Worm (Caenorhabditis elegans) whole organism, late embryonic: ENCODE results near the gene nas-28.
A peak's percentile ranks its signal among the peaks of the same experiment; 100 is the strongest.

Source experiments
- C08G9.2 ChIP-seq: sonication (generic microtip); optimal IDR thresholded peaks from 2 replicates; lab custom pipeline; 2016; ENCODE audit warnings: mild to moderate bottlenecking, missing genetic modification characterization, moderate library complexity, missing compliant biosample characterization
- C38D4.7 ChIP-seq: fragments of 200-800 bp; sonication (Bioruptor generic); optimal IDR thresholded peaks from 2 replicates; lab custom pipeline; 2018; ENCODE audit warnings: mild to moderate bottlenecking, missing genetic modification characterization, moderate library complexity, missing compliant biosample characterization
- F13H6.1 ChIP-seq: sonication (generic microtip); optimal IDR thresholded peaks from 2 replicates; lab custom pipeline; 2016; ENCODE audit warnings: missing genetic modification characterization, missing compliant biosample characterization
- K02D7.2 ChIP-seq: sonication (generic microtip); optimal IDR thresholded peaks from 2 replicates; lab custom pipeline; 2017; ENCODE audit warnings: mild to moderate bottlenecking, missing genetic modification characterization, missing compliant biosample characterization
- T23F11.4 ChIP-seq: fragments of 200-800 bp; sonication (Bioruptor generic); optimal IDR thresholded peaks from 2 replicates; lab custom pipeline; 2018; ENCODE audit warnings: mild to moderate bottlenecking, missing genetic modification characterization, missing compliant biosample characterization
- Y22D7AL.16 ChIP-seq: sonication (generic microtip); optimal IDR thresholded peaks from 2 replicates; lab custom pipeline; 2016; ENCODE audit warnings: missing genetic modification characterization, missing compliant biosample characterization
- ama-1 ChIP-seq: fragments of 150-350 bp; optimal IDR thresholded peaks from 2 replicates; lab custom pipeline; 2014
- ceh-14 ChIP-seq: sonication (generic microtip); optimal IDR thresholded peaks from 2 replicates; lab custom pipeline; 2016; ENCODE audit warnings: missing genotype, missing genetic modification characterization, missing compliant biosample characterization
- ceh-18 ChIP-seq: sonication (generic microtip); optimal IDR thresholded peaks from 2 replicates; lab custom pipeline; 2016; ENCODE audit warnings: missing genetic modification characterization, missing compliant biosample characterization
- ceh-19 ChIP-seq: fragments of 200-800 bp; sonication (Bioruptor generic); optimal IDR thresholded peaks from 2 replicates; lab custom pipeline; 2018; ENCODE audit warnings: mild to moderate bottlenecking, missing genetic modification characterization, missing compliant biosample characterization
- ceh-2 ChIP-seq: sonication (generic microtip); optimal IDR thresholded peaks from 2 replicates; lab custom pipeline; 2016; ENCODE audit warnings: missing genotype, missing genetic modification characterization, missing compliant biosample characterization
- ceh-24 ChIP-seq: sonication (generic microtip); optimal IDR thresholded peaks from 2 replicates; lab custom pipeline; 2016; ENCODE audit warnings: mild to moderate bottlenecking, missing genetic modification characterization, missing compliant biosample characterization
- ceh-30 ChIP-seq: fragments of 150-350 bp; optimal IDR thresholded peaks from 2 replicates; lab custom pipeline; 2014; ENCODE audit warnings: missing biosample characterization, missing genetic modification characterization
- ceh-31 ChIP-seq: sonication (generic microtip); optimal IDR thresholded peaks from 2 replicates; lab custom pipeline; 2016; ENCODE audit warnings: missing genetic modification characterization, missing compliant biosample characterization
- ceh-34 ChIP-seq: sonication (generic microtip); optimal IDR thresholded peaks from 2 replicates; lab custom pipeline; 2016; ENCODE audit warnings: mild to moderate bottlenecking, missing genetic modification characterization, missing compliant biosample characterization
- ceh-45 ChIP-seq: fragments of 200-800 bp; sonication (Bioruptor generic); IDR thresholded peaks from 2 replicates; pipeline ENCODE4 v1.3.6; 2022; ENCODE audit warnings: missing genetic modification reagents, missing genetic modification characterization, missing compliant biosample characterization
- ceh-48 ChIP-seq: sonication (generic microtip); optimal IDR thresholded peaks from 2 replicates; lab custom pipeline; 2016; ENCODE audit warnings: missing genetic modification characterization, inconsistent platforms, missing compliant biosample characterization
- ceh-6 ChIP-seq: fragments of 200-800 bp; sonication (Bioruptor generic); optimal IDR thresholded peaks from 2 replicates; lab custom pipeline; 2018; ENCODE audit warnings: mild to moderate bottlenecking, missing genetic modification characterization, missing compliant biosample characterization
- che-1 ChIP-seq: sonication (generic microtip); optimal IDR thresholded peaks from 2 replicates; lab custom pipeline; 2016; ENCODE audit warnings: mild to moderate bottlenecking, missing genetic modification characterization, missing compliant biosample characterization
- dve-1 ChIP-seq: sonication (generic microtip); optimal IDR thresholded peaks from 2 replicates; lab custom pipeline; 2017; ENCODE audit warnings: antibody characterized with exemption, mild to moderate bottlenecking, missing genetic modification characterization, missing compliant biosample characterization
- elt-2 ChIP-seq: sonication (generic microtip); optimal IDR thresholded peaks from 2 replicates; lab custom pipeline; 2016; ENCODE audit warnings: missing genetic modification reagents, missing genetic modification characterization, missing compliant biosample characterization
- elt-4 ChIP-seq: sonication (generic microtip); optimal IDR thresholded peaks from 2 replicates; lab custom pipeline; 2016; ENCODE audit warnings: missing genetic modification characterization, missing compliant biosample characterization
- fax-1 ChIP-seq: sonication (generic microtip); optimal IDR thresholded peaks from 2 replicates; lab custom pipeline; 2016; ENCODE audit warnings: missing genotype, missing genetic modification characterization, missing compliant biosample characterization
- fkh-6 ChIP-seq: sonication (generic microtip); optimal IDR thresholded peaks from 2 replicates; lab custom pipeline; 2016; ENCODE audit warnings: missing genetic modification characterization, missing compliant biosample characterization
- gmeb-2 ChIP-seq: sonication (generic microtip); optimal IDR thresholded peaks from 2 replicates; lab custom pipeline; 2016; ENCODE audit warnings: missing genetic modification characterization, inconsistent platforms, missing compliant biosample characterization
- hlh-13 ChIP-seq: fragments of 200-800 bp; sonication (Bioruptor generic); optimal IDR thresholded peaks from 2 replicates; lab custom pipeline; 2018; ENCODE audit warnings: mild to moderate bottlenecking, missing genetic modification characterization, missing compliant biosample characterization
- hlh-30 ChIP-seq: sonication (generic microtip); optimal IDR thresholded peaks from 2 replicates; lab custom pipeline; 2017; ENCODE audit warnings: antibody characterized with exemption, missing genetic modification characterization, missing compliant biosample characterization; ENCODE audit not compliant: insufficient read depth
- hlh-6 ChIP-seq: sonication (generic microtip); optimal IDR thresholded peaks from 2 replicates; lab custom pipeline; 2016; ENCODE audit warnings: missing genotype, missing genetic modification characterization, missing compliant biosample characterization
- hlh-8 ChIP-seq: sonication (generic microtip); optimal IDR thresholded peaks from 2 replicates; lab custom pipeline; 2016; ENCODE audit warnings: missing genotype, missing genetic modification characterization, missing compliant biosample characterization
- lim-6 ChIP-seq: sonication (generic microtip); optimal IDR thresholded peaks from 2 replicates; lab custom pipeline; 2016; ENCODE audit warnings: missing genetic modification characterization, missing compliant biosample characterization
- lin-11 ChIP-seq: fragments of 200-800 bp; sonication (Bioruptor generic); optimal IDR thresholded peaks from 2 replicates; lab custom pipeline; 2018; ENCODE audit warnings: mild to moderate bottlenecking, missing genetic modification characterization, missing compliant biosample characterization
- nfya-1 ChIP-seq: sonication (generic microtip); optimal IDR thresholded peaks from 2 replicates; lab custom pipeline; 2017; ENCODE audit warnings: missing genetic modification characterization, mild to moderate bottlenecking, missing compliant biosample characterization, antibody characterized with exemption, moderate library complexity
- nhr-11 ChIP-seq: fragments of 150-350 bp; optimal IDR thresholded peaks from 2 replicates; lab custom pipeline; 2014; ENCODE audit warnings: missing biosample characterization, missing genetic modification characterization
- nhr-232 ChIP-seq: sonication (generic microtip); optimal IDR thresholded peaks from 2 replicates; lab custom pipeline; 2016; ENCODE audit warnings: missing genetic modification characterization, missing compliant biosample characterization
- pag-3 ChIP-seq: sonication (generic microtip); optimal IDR thresholded peaks from 2 replicates; lab custom pipeline; 2016; ENCODE audit warnings: missing compliant biosample characterization, missing genetic modification characterization, borderline replicate concordance
- pat-9 ChIP-seq: fragments of 200-800 bp; sonication (Bioruptor generic); optimal IDR thresholded peaks from 2 replicates; lab custom pipeline; 2018; ENCODE audit warnings: mild to moderate bottlenecking, missing genetic modification characterization, moderate library complexity, missing compliant biosample characterization
- pros-1 ChIP-seq: fragments of 150-350 bp; optimal IDR thresholded peaks from 2 replicates; lab custom pipeline; 2014; ENCODE audit warnings: missing biosample characterization, missing genetic modification reagents, missing genetic modification characterization
- ref-2 ChIP-seq: sonication (generic microtip); optimal IDR thresholded peaks from 2 replicates; lab custom pipeline; 2016; ENCODE audit warnings: missing genetic modification characterization, missing compliant biosample characterization
- rnt-1 ChIP-seq: sonication (generic microtip); optimal IDR thresholded peaks from 2 replicates; lab custom pipeline; 2016; ENCODE audit warnings: missing genetic modification characterization, missing compliant biosample characterization
- sdc-2 ChIP-seq: sonication (generic microtip); optimal IDR thresholded peaks from 2 replicates; lab custom pipeline; 2016; ENCODE audit warnings: missing genotype, missing genetic modification characterization, missing compliant biosample characterization
- sox-2 ChIP-seq: fragments of 200-800 bp; sonication (Bioruptor generic); IDR thresholded peaks from 2 replicates; pipeline ENCODE4 v1.3.6; 2022; ENCODE audit warnings: missing genetic modification reagents, missing genetic modification characterization, missing compliant biosample characterization
- sox-4 ChIP-seq: sonication (generic microtip); optimal IDR thresholded peaks from 2 replicates; lab custom pipeline; 2017; ENCODE audit warnings: mild to moderate bottlenecking, missing genetic modification characterization, inconsistent platforms, missing compliant biosample characterization
- tbx-2 ChIP-seq: sonication (generic microtip); optimal IDR thresholded peaks from 2 replicates; lab custom pipeline; 2016; ENCODE audit warnings: missing genetic modification characterization, missing compliant biosample characterization
- ttx-3 ChIP-seq: sonication (generic microtip); optimal IDR thresholded peaks from 2 replicates; lab custom pipeline; 2016; ENCODE audit warnings: missing genetic modification reagents, missing genetic modification characterization, missing compliant biosample characterization
- unc-3 ChIP-seq, 2 experiments: fragments of 200-800 bp in 1 of 2; sonication (Bioruptor generic) in 1 of 2; sonication (generic microtip) in 1 of 2; conservative IDR thresholded peaks in 1 of 2; optimal IDR thresholded peaks in 1 of 2; 2 replicates each; pipeline versions ENCODE4 v1.3.6 to Lab custom; 2016 to 2022; ENCODE audit warnings: missing compliant biosample characterization in 2 of 2, missing genetic modification characterization in 2 of 2, missing genetic modification reagents in 1 of 2
- unc-42 ChIP-seq: sonication (generic microtip); optimal IDR thresholded peaks from 2 replicates; lab custom pipeline; 2016; ENCODE audit warnings: missing genotype, missing genetic modification characterization, missing compliant biosample characterization
- unc-55 ChIP-seq: sonication (generic microtip); optimal IDR thresholded peaks from 2 replicates; lab custom pipeline; 2017; ENCODE audit warnings: missing biosample characterization, missing genetic modification reagents, missing genetic modification characterization
- unc-86 ChIP-seq: sonication (generic microtip); optimal IDR thresholded peaks from 2 replicates; lab custom pipeline; 2016; ENCODE audit warnings: missing genetic modification characterization, missing compliant biosample characterization
- zip-5 ChIP-seq: sonication (generic microtip); optimal IDR thresholded peaks from 2 replicates; lab custom pipeline; 2016; ENCODE audit warnings: missing genetic modification characterization, missing compliant biosample characterization
- ztf-16 ChIP-seq: sonication (generic microtip); optimal IDR thresholded peaks from 2 replicates; lab custom pipeline; 2017; ENCODE audit warnings: missing genetic modification characterization, missing compliant biosample characterization

The nas-28 gene

DNA sequence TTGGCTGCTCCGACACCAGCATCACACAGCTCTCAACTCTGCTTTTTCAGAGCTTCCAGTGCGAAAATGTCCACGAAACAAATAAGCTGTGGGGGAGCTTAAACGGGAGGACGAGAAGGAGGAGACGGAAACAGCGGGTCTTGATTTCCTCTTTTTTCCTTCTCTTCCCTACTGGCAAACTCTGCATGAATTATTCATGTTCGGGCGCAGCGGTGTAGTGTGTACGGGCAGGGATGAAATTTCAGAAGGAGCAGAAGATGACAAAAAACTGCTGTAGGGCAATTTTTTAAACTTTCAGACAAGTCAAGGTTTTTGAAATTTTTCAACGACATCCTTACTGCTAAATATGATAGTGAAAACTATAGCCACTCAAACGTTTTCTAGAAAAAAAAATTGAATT lies 43.7 kb downstream of the nas-28 start:
- no peak for TF ChIP-seq ceh-34
- TF ChIP-seq dve-1 (tag; lab: Kevin White, UChicago) = no peak
- no peak for TF ChIP-seq ceh-14
- peak; percentile 17 for TF ChIP-seq unc-86 (tag; lab: Kevin White, UChicago)
- TF ChIP-seq elt-2 (tag; lab: Kevin White, UChicago) = no peak
- no peak for TF ChIP-seq lin-11
- TF ChIP-seq nhr-11 (tag; lab: Kevin White, UChicago) = no peak

DNA sequence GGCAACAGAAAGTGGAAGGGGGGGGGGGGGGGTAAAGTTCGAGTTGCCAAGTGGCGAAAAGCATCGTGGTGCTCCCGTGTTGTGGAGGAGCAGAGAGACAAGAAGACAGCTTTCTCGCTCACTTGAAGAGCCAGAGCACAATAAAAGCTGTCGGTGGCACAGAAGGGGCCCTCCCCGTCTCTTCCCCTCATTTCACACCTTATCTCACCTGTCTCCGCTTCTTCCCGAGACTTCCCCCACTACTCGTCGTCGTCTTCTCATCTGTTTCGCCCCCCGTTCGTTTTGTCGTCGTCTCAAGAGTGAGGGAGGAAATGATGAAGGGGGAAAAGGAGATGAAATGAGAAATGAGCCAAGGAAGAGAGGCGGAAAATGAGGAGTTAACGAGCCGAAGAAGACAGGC lies 44.6 kb downstream of the nas-28 start:
- TF ChIP-seq Y22D7AL.16 (tag; lab: Kevin White, UChicago) (no peak), elt-4 (tag; lab: Kevin White, UChicago) (no peak), C08G9.2 (tag; lab: Kevin White, UChicago) (peak; percentile 32), sox-2 (no peak), pros-1 (no peak), ceh-18 (peak; percentile 79), T23F11.4 (no peak), dve-1 (tag; lab: Kevin White, UChicago) (no peak), F13H6.1 (tag; lab: Kevin White, UChicago) (no peak), ceh-19 (GFP tag; lab: Kevin White, UChicago) (peak; percentile 48), unc-55 (GFP tag; lab: Kevin White, UChicago) (peak; percentile 36), ceh-6 (GFP tag; lab: Kevin White, UChicago) (no peak), sox-4 (tag; lab: Kevin White, UChicago) (peak; percentile 41), hlh-8 (tag; lab: Kevin White, UChicago) (no peak), C38D4.7 (GFP tag; lab: Kevin White, UChicago) (peak; percentile 12), hlh-13 (GFP tag; lab: Kevin White, UChicago) (no peak), zip-5 (tag; lab: Kevin White, UChicago) (no peak), ceh-45 (GFP tag; lab: Robert Waterston, UW) (no peak), ceh-34 (peak; percentile 38), ttx-3 (no peak), ama-1 (lab: Kevin White, UChicago) (no peak), sdc-2 (tag; lab: Kevin White, UChicago) (peak; percentile 28), ceh-48 (tag; lab: Kevin White, UChicago) (no peak), gmeb-2 (no peak), unc-86 (tag; lab: Kevin White, UChicago) (no peak), K02D7.2 (tag; lab: Kevin White, UChicago) (no peak), nhr-232 (peak; percentile 5), unc-42 (tag; lab: Kevin White, UChicago) (no peak), fkh-6 (no peak), rnt-1 (peak; percentile 49), ztf-16 (tag; lab: Kevin White, UChicago) (no peak), pag-3 (tag; lab: Kevin White, UChicago) (no peak), lim-6 (tag; lab: Kevin White, UChicago) (no peak), ceh-31 (tag; lab: Kevin White, UChicago) (peak; percentile 40), tbx-2 (tag; lab: Kevin White, UChicago) (peak; percentile 73), nfya-1 (tag; lab: Kevin White, UChicago) (peak; percentile 14), ceh-24 (tag; lab: Kevin White, UChicago) (no peak), hlh-30 (tag; lab: Kevin White, UChicago) (no peak), nhr-11 (tag; lab: Kevin White, UChicago) (no peak), pat-9 (tag; lab: Kevin White, UChicago) (peak; percentile 35), unc-3 (GFP tag; conservative IDR thresholded peaks at IDR 0.05; lab: Robert Waterston, UW) (no peak), unc-3 (tag; optimal IDR thresholded peaks at IDR 0.05; lab: Kevin White, UChicago) (no peak), ceh-30 (tag; lab: Kevin White, UChicago) (no peak), fax-1 (tag; lab: Kevin White, UChicago) (no peak), hlh-6 (tag; lab: Kevin White, UChicago) (no peak), ceh-2 (tag; lab: Kevin White, UChicago) (no peak), ref-2 (tag; lab: Kevin White, UChicago) (no peak), che-1 (tag; lab: Kevin White, UChicago) (no peak)
